Worm (Caenorhabditis elegans) whole organism, early embryonic: ENCODE results near the gene igeg-2.

Source experiments
- ama-1 ChIP-seq: fragments of 150-350 bp; optimal IDR thresholded peaks from 2 replicates; lab custom pipeline; 2014
- ceh-36 ChIP-seq: sonication (generic microtip); optimal IDR thresholded peaks from 2 replicates; lab custom pipeline; 2016; ENCODE audit warnings: missing genetic modification characterization, inconsistent platforms, missing compliant biosample characterization
- hmbx-1 ChIP-seq: sonication (generic microtip); optimal IDR thresholded peaks from 2 replicates; lab custom pipeline; 2016; ENCODE audit warnings: mild to moderate bottlenecking, missing genetic modification characterization, missing compliant biosample characterization
- hmg-4 ChIP-seq: fragments of 200-800 bp; sonication (Bioruptor generic); optimal IDR thresholded peaks from 2 replicates; lab custom pipeline; 2018; ENCODE audit warnings: mild to moderate bottlenecking, missing genetic modification characterization, missing compliant biosample characterization
- pes-1 ChIP-seq: fragments of 200-800 bp; sonication (Bioruptor generic); IDR thresholded peaks from 2 replicates; pipeline ENCODE4 v1.3.6; 2022; ENCODE audit warnings: missing genetic modification reagents, missing genetic modification characterization, missing compliant biosample characterization
- scrt-1 ChIP-seq: fragments of 200-800 bp; sonication (Bioruptor generic); IDR thresholded peaks from 2 replicates; pipeline ENCODE4 v1.3.6; 2022; ENCODE audit warnings: missing genetic modification characterization, missing compliant biosample characterization
- tbx-11 ChIP-seq: fragments of 200-800 bp; sonication (Bioruptor generic); IDR thresholded peaks from 2 replicates; pipeline ENCODE4 v1.3.6; 2022; ENCODE audit warnings: missing genetic modification characterization, missing compliant biosample characterization

ce11 chrX:11484027-11484426 is 37.6 kb upstream of the igeg-2 start:
- TF ChIP-seq ama-1 (no peak), scrt-1 (GFP tag; lab: Robert Waterston, UW) (no peak), ceh-36 (tag; lab: Kevin White, UChicago) (no peak), hmg-4 (no peak), hmbx-1 (tag; lab: Kevin White, UChicago) (no peak), tbx-11 (GFP tag; lab: Robert Waterston, UW) (no peak), pes-1 (GFP tag; lab: Robert Waterston, UW) (no peak)
